Worm (Caenorhabditis elegans) whole organism, early embryonic: ENCODE data around the gene vit-2.
A peak's percentile ranks its signal among the peaks of the same experiment; 100 is the strongest.

ENCODE experiments used
- B0310.2 ChIP-seq: sonication (generic microtip); optimal IDR thresholded peaks from 2 replicates; lab custom pipeline; 2016; ENCODE audit warnings: mild to moderate bottlenecking, missing genetic modification characterization, missing compliant biosample characterization
- F13C5.2 ChIP-seq: sonication (generic microtip); optimal IDR thresholded peaks from 2 replicates; lab custom pipeline; 2017; ENCODE audit warnings: mild to moderate bottlenecking, missing genetic modification characterization, inconsistent platforms, missing compliant biosample characterization
- aly-1 ChIP-seq: sonication (generic microtip); optimal IDR thresholded peaks from 2 replicates; lab custom pipeline; 2016; ENCODE audit warnings: missing genetic modification characterization, missing compliant biosample characterization
- ama-1 ChIP-seq: fragments of 150-350 bp; optimal IDR thresholded peaks from 2 replicates; lab custom pipeline; 2014
- ceh-13 ChIP-seq: fragments of 200-800 bp; sonication (Bioruptor generic); optimal IDR thresholded peaks from 2 replicates; lab custom pipeline; 2018; ENCODE audit warnings: mild to moderate bottlenecking, missing genetic modification characterization, missing compliant biosample characterization
- ceh-36 ChIP-seq: sonication (generic microtip); optimal IDR thresholded peaks from 2 replicates; lab custom pipeline; 2016; ENCODE audit warnings: missing genetic modification characterization, inconsistent platforms, missing compliant biosample characterization
- ets-7 ChIP-seq: sonication (generic microtip); optimal IDR thresholded peaks from 2 replicates; lab custom pipeline; 2016; ENCODE audit warnings: missing genotype, missing genetic modification characterization, missing compliant biosample characterization
- flt-1 ChIP-seq: fragments of 200-800 bp; sonication (Bioruptor generic); IDR thresholded peaks from 2 replicates; pipeline ENCODE4 v1.3.6; 2022; ENCODE audit warnings: missing genetic modification characterization, missing compliant biosample characterization
- hmbx-1 ChIP-seq: sonication (generic microtip); optimal IDR thresholded peaks from 2 replicates; lab custom pipeline; 2016; ENCODE audit warnings: mild to moderate bottlenecking, missing genetic modification characterization, missing compliant biosample characterization
- hmg-4 ChIP-seq: fragments of 200-800 bp; sonication (Bioruptor generic); optimal IDR thresholded peaks from 2 replicates; lab custom pipeline; 2018; ENCODE audit warnings: mild to moderate bottlenecking, missing genetic modification characterization, missing compliant biosample characterization
- hnd-1 ChIP-seq: sonication (generic microtip); optimal IDR thresholded peaks from 2 replicates; lab custom pipeline; 2016; ENCODE audit warnings: missing genetic modification characterization, missing compliant biosample characterization
- pes-1 ChIP-seq: fragments of 200-800 bp; sonication (Bioruptor generic); IDR thresholded peaks from 2 replicates; pipeline ENCODE4 v1.3.6; 2022; ENCODE audit warnings: missing genetic modification reagents, missing genetic modification characterization, missing compliant biosample characterization
- scrt-1 ChIP-seq: fragments of 200-800 bp; sonication (Bioruptor generic); IDR thresholded peaks from 2 replicates; pipeline ENCODE4 v1.3.6; 2022; ENCODE audit warnings: missing genetic modification characterization, missing compliant biosample characterization
- sea-1 ChIP-seq: fragments of 200-800 bp; sonication (Bioruptor generic); conservative IDR thresholded peaks from 2 replicates; pipeline ENCODE4 v1.3.6; 2022; ENCODE audit warnings: missing genetic modification characterization, missing compliant biosample characterization
- tbx-11 ChIP-seq: fragments of 200-800 bp; sonication (Bioruptor generic); IDR thresholded peaks from 2 replicates; pipeline ENCODE4 v1.3.6; 2022; ENCODE audit warnings: missing genetic modification characterization, missing compliant biosample characterization
- tbx-37 ChIP-seq: fragments of 200-800 bp; sonication (Bioruptor generic); conservative IDR thresholded peaks from 2 replicates; pipeline ENCODE4 v1.3.6; 2022; ENCODE audit warnings: missing genetic modification reagents, missing genetic modification characterization, missing compliant biosample characterization
- tra-4 ChIP-seq: sonication (generic microtip); optimal IDR thresholded peaks from 2 replicates; lab custom pipeline; 2017; ENCODE audit warnings: missing genetic modification characterization, missing compliant biosample characterization

Gene vit-2

ce11 chrX:5067796-5068195 is 33.0 kb upstream of the vit-2 start, which contains the start of gene clc-7:
clc-7 (plus strand) TSS chrX:5068096.
- no peak for TF ChIP-seq hmbx-1 (tag; lab: Kevin White, UChicago)
- no peak for TF ChIP-seq tbx-11
- no peak for TF ChIP-seq aly-1
- TF ChIP-seq F13C5.2: no peak
- TF ChIP-seq ama-1 (lab: Kevin White, UChicago): no peak
- no peak for TF ChIP-seq pes-1 (GFP tag; lab: Robert Waterston, UW)
- no peak for TF ChIP-seq sea-1 (GFP tag; lab: Robert Waterston, UW)
- TF ChIP-seq ceh-13 (GFP tag; lab: Kevin White, UChicago): no peak
- TF ChIP-seq tbx-37: no peak
- no peak for TF ChIP-seq tra-4 (tag; lab: Kevin White, UChicago)
- no peak for TF ChIP-seq ceh-36 (tag; lab: Kevin White, UChicago)
- TF ChIP-seq hnd-1 (tag; lab: Kevin White, UChicago): no peak
- TF ChIP-seq B0310.2 (tag; lab: Kevin White, UChicago): no peak

DNA sequence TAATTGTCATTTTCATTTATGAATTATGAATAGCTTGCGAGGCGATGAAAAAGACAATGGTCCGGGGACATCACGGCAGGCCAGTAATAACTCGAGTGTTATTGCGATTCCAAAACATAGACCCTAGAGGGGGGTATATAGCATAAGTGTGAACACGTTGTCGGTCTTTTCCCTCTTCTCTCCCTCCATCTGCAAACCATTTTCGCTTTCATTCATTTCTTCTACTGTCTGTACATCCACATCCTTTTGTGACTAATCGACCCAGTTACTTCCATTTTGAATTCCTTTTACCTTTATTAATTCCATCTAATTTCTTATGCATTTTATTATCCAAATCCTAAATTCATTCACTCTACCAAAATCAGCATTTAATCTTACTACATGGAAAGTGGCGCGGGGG is 29.8 kb upstream of the vit-2 start:
- TF ChIP-seq aly-1: no peak
- no peak for TF ChIP-seq ceh-36 (tag; lab: Kevin White, UChicago)

DNA sequence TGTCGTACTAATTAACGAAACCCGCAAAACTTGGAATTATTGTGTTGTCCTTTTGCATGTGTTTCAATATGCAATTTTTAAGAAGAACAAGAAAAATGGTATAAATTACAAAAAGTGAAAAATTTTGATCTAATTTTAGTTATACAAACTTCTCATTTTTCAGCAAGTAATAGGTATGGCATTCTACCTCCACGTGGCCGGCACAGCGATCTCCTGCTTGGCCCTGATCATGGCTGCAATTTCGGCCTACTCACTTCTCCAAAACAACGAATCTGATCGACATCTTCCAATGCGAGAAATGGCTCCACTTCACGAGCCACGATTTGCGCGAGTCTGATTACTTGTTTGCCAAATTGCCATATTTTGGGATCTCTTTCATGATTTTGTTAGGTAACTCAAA is 26.9 kb upstream of the vit-2 start:
- TF ChIP-seq tbx-37 (no peak), ceh-36 (tag; lab: Kevin White, UChicago) (no peak), B0310.2 (tag; lab: Kevin White, UChicago) (no peak), hnd-1 (tag; lab: Kevin White, UChicago) (no peak), hmbx-1 (tag; lab: Kevin White, UChicago) (no peak), flt-1 (GFP tag; lab: Robert Waterston, UW) (no peak), tra-4 (tag; lab: Kevin White, UChicago) (no peak), hmg-4 (GFP tag; lab: Kevin White, UChicago) (no peak), ceh-13 (GFP tag; lab: Kevin White, UChicago) (no peak), ets-7 (tag; lab: Kevin White, UChicago) (no peak), tbx-11 (no peak), aly-1 (no peak), scrt-1 (no peak), sea-1 (GFP tag; lab: Robert Waterston, UW) (no peak), F13C5.2 (no peak), ama-1 (lab: Kevin White, UChicago) (no peak), pes-1 (GFP tag; lab: Robert Waterston, UW) (no peak)

- no peak for TF ChIP-seq F13C5.2
- no peak for TF ChIP-seq aly-1
- no peak for TF ChIP-seq ceh-36 (tag; lab: Kevin White, UChicago)
- no peak for TF ChIP-seq flt-1 (GFP tag; lab: Robert Waterston, UW)
- no peak for TF ChIP-seq ceh-13 (GFP tag; lab: Kevin White, UChicago)
- no peak for TF ChIP-seq hmg-4 (GFP tag; lab: Kevin White, UChicago)
- TF ChIP-seq hnd-1 (tag; lab: Kevin White, UChicago): no peak
- TF ChIP-seq scrt-1: no peak
- TF ChIP-seq tra-4 (tag; lab: Kevin White, UChicago): no peak
- TF ChIP-seq ets-7 (tag; lab: Kevin White, UChicago): no peak
- no peak for TF ChIP-seq B0310.2 (tag; lab: Kevin White, UChicago)
- TF ChIP-seq hmbx-1 (tag; lab: Kevin White, UChicago): no peak
- no peak for TF ChIP-seq sea-1 (GFP tag; lab: Robert Waterston, UW)
- TF ChIP-seq tbx-11: no peak
- TF ChIP-seq pes-1 (GFP tag; lab: Robert Waterston, UW): no peak
- no peak for TF ChIP-seq tbx-37
Measured at ce11 chrX:5075538-5075937, 25.3 kb upstream of the vit-2 start.

- no peak for TF ChIP-seq flt-1 (GFP tag; lab: Robert Waterston, UW)
- 0 out of 2 replicates have a peak, but pooled peaks have one; percentile 25 for TF ChIP-seq tbx-11
- TF ChIP-seq hmg-4 (GFP tag; lab: Kevin White, UChicago): peak; percentile 74
- peak; percentile 8 for TF ChIP-seq aly-1
Measured at ce11 chrX:5077696-5078343, 23.0 kb upstream of the vit-2 start, which contains the start of gene cal-5. cal-5 (minus strand) TSS chrX:5077961.

DNA sequence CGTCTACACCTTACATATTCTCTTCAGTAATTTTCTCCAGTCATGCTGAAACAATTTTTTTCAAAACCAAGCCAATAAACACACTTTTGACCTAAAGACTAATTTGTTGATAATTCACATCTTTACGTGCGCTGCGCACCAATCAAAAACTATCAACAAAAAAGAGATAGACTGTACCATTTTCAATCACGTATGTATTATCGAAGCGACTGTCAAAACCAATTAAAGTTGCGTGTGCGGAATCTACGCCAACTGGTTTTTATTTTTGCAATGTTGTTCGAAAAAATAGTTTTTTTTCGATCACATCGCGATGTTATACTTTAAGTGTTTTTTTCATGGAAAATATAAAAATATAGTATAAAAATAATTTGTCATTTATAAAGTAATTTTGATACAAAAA is 21.5 kb upstream of the vit-2 start:
- TF ChIP-seq F13C5.2 (no peak), tbx-37 (no peak), flt-1 (GFP tag; lab: Robert Waterston, UW) (no peak), tra-4 (tag; lab: Kevin White, UChicago) (no peak), scrt-1 (no peak), ama-1 (lab: Kevin White, UChicago) (no peak), tbx-11 (no peak), ets-7 (tag; lab: Kevin White, UChicago) (no peak), hmg-4 (GFP tag; lab: Kevin White, UChicago) (no peak), hnd-1 (tag; lab: Kevin White, UChicago) (no peak), pes-1 (GFP tag; lab: Robert Waterston, UW) (no peak), aly-1 (no peak), B0310.2 (tag; lab: Kevin White, UChicago) (no peak), hmbx-1 (tag; lab: Kevin White, UChicago) (no peak), ceh-13 (GFP tag; lab: Kevin White, UChicago) (no peak), ceh-36 (tag; lab: Kevin White, UChicago) (no peak), sea-1 (GFP tag; lab: Robert Waterston, UW) (no peak)

ce11 chrX:5084080-5084479 is 16.8 kb upstream of the vit-2 start:
- TF ChIP-seq ceh-36 (tag; lab: Kevin White, UChicago) (no peak), tbx-11 (no peak), scrt-1 (no peak), aly-1 (no peak), hnd-1 (tag; lab: Kevin White, UChicago) (no peak), sea-1 (GFP tag; lab: Robert Waterston, UW) (no peak), ama-1 (lab: Kevin White, UChicago) (no peak), B0310.2 (tag; lab: Kevin White, UChicago) (no peak), ets-7 (tag; lab: Kevin White, UChicago) (no peak), flt-1 (GFP tag; lab: Robert Waterston, UW) (no peak), F13C5.2 (no peak), hmg-4 (GFP tag; lab: Kevin White, UChicago) (no peak), ceh-13 (GFP tag; lab: Kevin White, UChicago) (no peak), hmbx-1 (tag; lab: Kevin White, UChicago) (no peak), pes-1 (GFP tag; lab: Robert Waterston, UW) (no peak), tbx-37 (no peak), tra-4 (tag; lab: Kevin White, UChicago) (no peak)
